Worm (Caenorhabditis elegans) whole organism, young adult: ENCODE measurements around the gene nstp-7.

Experiments
- C17E4.6 ChIP-seq: fragments of 200-800 bp; sonication (Bioruptor generic); IDR thresholded peaks from 2 replicates; pipeline ENCODE4 v1.3.6; 2022; ENCODE audit warnings: missing genetic modification reagents, missing genetic modification characterization, missing compliant biosample characterization
- F22D6.2 ChIP-seq: sonication (generic microtip); optimal IDR thresholded peaks from 2 replicates; lab custom pipeline; 2016; ENCODE audit warnings: mild to moderate bottlenecking, missing genetic modification characterization, missing compliant biosample characterization
- F23B12.7 ChIP-seq: sonication (generic microtip); optimal IDR thresholded peaks from 2 replicates; lab custom pipeline; 2017; ENCODE audit warnings: missing genetic modification characterization, mild to moderate bottlenecking, missing compliant biosample characterization, antibody characterized with exemption, moderate library complexity; ENCODE audit not compliant: insufficient read depth
- F39B2.1 ChIP-seq: fragments of 200-800 bp; sonication (Bioruptor generic); IDR thresholded peaks from 2 replicates; pipeline ENCODE4 v1.3.6; 2022; ENCODE audit warnings: missing genetic modification reagents, missing genetic modification characterization, missing compliant biosample characterization
- F52B5.7 ChIP-seq: sonication (generic microtip); optimal IDR thresholded peaks from 2 replicates; lab custom pipeline; 2016; ENCODE audit warnings: mild to moderate bottlenecking, missing genetic modification characterization, missing compliant biosample characterization
- T26A5.8 ChIP-seq: sonication (generic microtip); optimal IDR thresholded peaks from 2 replicates; lab custom pipeline; 2016; ENCODE audit warnings: missing genetic modification characterization, missing compliant biosample characterization
- Y56A3A.18 ChIP-seq: fragments of 200-800 bp; sonication (Bioruptor generic); IDR thresholded peaks from 2 replicates; pipeline ENCODE4 v1.3.6; 2022; ENCODE audit warnings: missing genetic modification reagents, missing genetic modification characterization, missing compliant biosample characterization
- ZK185.1 ChIP-seq: sonication (generic microtip); optimal IDR thresholded peaks from 2 replicates; lab custom pipeline; 2016; ENCODE audit warnings: mild to moderate bottlenecking, missing genetic modification characterization, missing compliant biosample characterization; ENCODE audit not compliant: poor library complexity, severe bottlenecking
- akir-1 ChIP-seq: fragments of 200-800 bp; sonication (Bioruptor generic); optimal IDR thresholded peaks from 2 replicates; lab custom pipeline; 2018; ENCODE audit warnings: mild to moderate bottlenecking, missing genetic modification characterization, moderate library complexity, missing compliant biosample characterization
- aptf-3 ChIP-seq: fragments of 200-800 bp; sonication (Bioruptor generic); IDR thresholded peaks from 2 replicates; pipeline ENCODE4 v1.3.6; 2022; ENCODE audit warnings: missing genetic modification characterization, missing compliant biosample characterization
- atf-7 ChIP-seq: sonication (generic microtip); optimal IDR thresholded peaks from 2 replicates; lab custom pipeline; 2017; ENCODE audit warnings: mild to moderate bottlenecking, missing genetic modification characterization, missing compliant biosample characterization
- attf-5 ChIP-seq: fragments of 200-800 bp; sonication (Bioruptor generic); optimal IDR thresholded peaks from 2 replicates; lab custom pipeline; 2018; ENCODE audit warnings: mild to moderate bottlenecking, missing genetic modification characterization, missing compliant biosample characterization
- attf-6 ChIP-seq: fragments of 200-800 bp; sonication (Bioruptor generic); IDR thresholded peaks from 2 replicates; pipeline ENCODE4 v1.3.6; 2022; ENCODE audit warnings: missing genetic modification reagents, missing genetic modification characterization, missing compliant biosample characterization
- cebp-1 ChIP-seq, 2 experiments: fragments of 200-800 bp in 1 of 2; sonication (Bioruptor generic) in 1 of 2; sonication (generic microtip) in 1 of 2; IDR thresholded peaks in 1 of 2; optimal IDR thresholded peaks in 1 of 2; 2 replicates each; pipeline versions ENCODE4 v1.3.6 to Lab custom; 2017 to 2022; ENCODE audit warnings: missing compliant biosample characterization in 2 of 2, missing genetic modification characterization in 2 of 2, mild to moderate bottlenecking in 1 of 2, missing genetic modification reagents in 1 of 2, moderate library complexity in 1 of 2
- ceh-100 ChIP-seq: fragments of 200-800 bp; sonication (Bioruptor generic); IDR thresholded peaks from 2 replicates; pipeline ENCODE4 v1.3.6; 2022; ENCODE audit warnings: missing genetic modification reagents, missing genetic modification characterization, missing compliant biosample characterization
- ceh-27 ChIP-seq: fragments of 200-800 bp; sonication (Bioruptor generic); optimal IDR thresholded peaks from 2 replicates; lab custom pipeline; 2018; ENCODE audit warnings: mild to moderate bottlenecking, missing genetic modification characterization, moderate library complexity, missing compliant biosample characterization
- ceh-40 ChIP-seq: fragments of 200-800 bp; sonication (Bioruptor generic); IDR thresholded peaks from 2 replicates; pipeline ENCODE4 v1.3.6; 2022; ENCODE audit warnings: missing genetic modification characterization, missing compliant biosample characterization
- ceh-91 ChIP-seq: fragments of 200-800 bp; sonication (Bioruptor generic); IDR thresholded peaks from 2 replicates; pipeline ENCODE4 v1.3.6; 2022; ENCODE audit warnings: missing genetic modification reagents, missing genetic modification characterization, missing compliant biosample characterization
- die-1 ChIP-seq: sonication (generic microtip); optimal IDR thresholded peaks from 2 replicates; lab custom pipeline; 2016; ENCODE audit warnings: missing genotype, mild to moderate bottlenecking, missing genetic modification characterization, missing compliant biosample characterization
- dox-1 ChIP-seq: fragments of 200-800 bp; sonication (Bioruptor generic); IDR thresholded peaks from 2 replicates; pipeline ENCODE4 v1.3.6; 2022; ENCODE audit warnings: missing genetic modification reagents, missing genetic modification characterization, missing compliant biosample characterization
- dpff-1 ChIP-seq: sonication (generic microtip); optimal IDR thresholded peaks from 2 replicates; lab custom pipeline; 2017; ENCODE audit warnings: mild to moderate bottlenecking, missing genetic modification characterization, missing compliant biosample characterization
- him-1 ChIP-seq: sonication (generic microtip); optimal IDR thresholded peaks from 2 replicates; lab custom pipeline; 2016; ENCODE audit warnings: missing genotype, missing genetic modification reagents, missing genetic modification characterization, missing compliant biosample characterization
- hlh-26 ChIP-seq: fragments of 200-800 bp; sonication (Bioruptor generic); conservative IDR thresholded peaks from 2 replicates; pipeline ENCODE4 v1.3.6; 2022; ENCODE audit warnings: missing genetic modification reagents, missing genetic modification characterization, missing compliant biosample characterization
- hmg-1.2 ChIP-seq: fragments of 200-800 bp; sonication (Bioruptor generic); IDR thresholded peaks from 2 replicates; pipeline ENCODE4 v1.3.6; 2022; ENCODE audit warnings: missing genetic modification reagents, missing genetic modification characterization, missing compliant biosample characterization
- hsf-1 ChIP-seq: fragments of 200-800 bp; sonication (Bioruptor generic); IDR thresholded peaks from 2 replicates; pipeline ENCODE4 v1.3.6; 2022; ENCODE audit warnings: missing genetic modification reagents, missing genetic modification characterization, missing compliant biosample characterization
- lag-1 ChIP-seq: fragments of 200-800 bp; sonication (Bioruptor generic); IDR thresholded peaks from 2 replicates; pipeline ENCODE4 v1.3.6; 2022; ENCODE audit warnings: missing genetic modification reagents, missing genetic modification characterization, missing compliant biosample characterization
- let-607 ChIP-seq, 2 experiments: fragments of 200-800 bp in 1 of 2; sonication (Bioruptor generic) in 1 of 2; sonication (generic microtip) in 1 of 2; optimal IDR thresholded peaks; 2 replicates each; lab custom pipeline; 2016 to 2018; ENCODE audit warnings: mild to moderate bottlenecking in 2 of 2, missing compliant biosample characterization in 2 of 2, missing genetic modification characterization in 2 of 2, moderate library complexity in 2 of 2, missing genotype in 1 of 2
- lin-26 ChIP-seq: fragments of 200-800 bp; sonication (Bioruptor generic); IDR thresholded peaks from 2 replicates; pipeline ENCODE4 v1.3.6; 2022; ENCODE audit warnings: missing genetic modification reagents, missing genetic modification characterization, missing compliant biosample characterization
- lin-35 ChIP-seq, 3 experiments: fragments of 150-350 bp in 2 of 3; sonication (generic microtip) in 1 of 3; optimal IDR thresholded peaks; 2 replicates each; lab custom pipeline; 2014 to 2018; ENCODE audit warnings: missing biosample characterization in 3 of 3, missing genetic modification characterization in 3 of 3, missing genetic modification reagents in 3 of 3
- lin-40 ChIP-seq: sonication (generic microtip); optimal IDR thresholded peaks from 2 replicates; lab custom pipeline; 2016; ENCODE audit warnings: missing genetic modification characterization, mild to moderate bottlenecking, missing compliant biosample characterization, missing genotype, missing genetic modification reagents
- lsl-1 ChIP-seq: fragments of 200-800 bp; sonication (Bioruptor generic); optimal IDR thresholded peaks from 2 replicates; lab custom pipeline; 2018; ENCODE audit warnings: mild to moderate bottlenecking, missing genetic modification characterization, moderate library complexity, missing compliant biosample characterization
- lsy-27 ChIP-seq: sonication (generic microtip); optimal IDR thresholded peaks from 2 replicates; lab custom pipeline; 2017; ENCODE audit warnings: missing genetic modification characterization, mild to moderate bottlenecking, missing compliant biosample characterization, antibody characterized with exemption, missing genotype, borderline replicate concordance; ENCODE audit not compliant: insufficient read depth
- madf-10 ChIP-seq: sonication (generic microtip); optimal IDR thresholded peaks from 2 replicates; lab custom pipeline; 2016; ENCODE audit warnings: mild to moderate bottlenecking, missing genetic modification characterization, missing compliant biosample characterization
- madf-6 ChIP-seq: fragments of 200-800 bp; sonication (Bioruptor generic); IDR thresholded peaks from 2 replicates; pipeline ENCODE4 v1.3.6; 2022; ENCODE audit warnings: missing genetic modification reagents, missing genetic modification characterization, missing compliant biosample characterization
- madf-8 ChIP-seq: fragments of 200-800 bp; sonication (Bioruptor generic); conservative IDR thresholded peaks from 2 replicates; pipeline ENCODE4 v1.3.6; 2022; ENCODE audit warnings: missing genetic modification reagents, missing genetic modification characterization, missing compliant biosample characterization
- nfya-2 ChIP-seq: fragments of 200-800 bp; sonication (Bioruptor generic); IDR thresholded peaks from 2 replicates; pipeline ENCODE4 v1.3.6; 2022; ENCODE audit warnings: missing genetic modification reagents, missing genetic modification characterization, missing compliant biosample characterization
- nhr-27 ChIP-seq: fragments of 200-800 bp; sonication (Bioruptor generic); optimal IDR thresholded peaks from 2 replicates; lab custom pipeline; 2018; ENCODE audit warnings: mild to moderate bottlenecking, missing genetic modification characterization, moderate library complexity, missing compliant biosample characterization
- nhr-80 ChIP-seq: sonication (generic microtip); optimal IDR thresholded peaks from 2 replicates; lab custom pipeline; 2016; ENCODE audit warnings: missing genetic modification characterization, missing compliant biosample characterization
- pha-4 ChIP-seq: fragments of 150-350 bp; sonication (generic microtip); optimal IDR thresholded peaks from 2 replicates; lab custom pipeline; 2014; ENCODE audit warnings: missing biosample characterization, missing genetic modification reagents, missing genetic modification characterization
- rec-8 ChIP-seq, 2 experiments: sonication (generic microtip); optimal IDR thresholded peaks; 2 replicates each; lab custom pipeline; 2016; ENCODE audit warnings: mild to moderate bottlenecking in 2 of 2, missing genetic modification characterization in 2 of 2, missing genetic modification reagents in 2 of 2, missing genotype in 2 of 2, missing biosample characterization in 1 of 2, missing compliant biosample characterization in 1 of 2, moderate library complexity in 1 of 2
- snpc-4 ChIP-seq, 5 experiments: fragments of 150-350 bp in 1 of 5; sonication (generic microtip) in 4 of 5; optimal IDR thresholded peaks; 2 replicates each; lab custom pipeline; 2014 to 2018; ENCODE audit warnings: missing genetic modification characterization in 5 of 5, missing biosample characterization in 3 of 5, antibody characterized with exemption in 2 of 5, mild to moderate bottlenecking in 2 of 5, missing compliant biosample characterization in 2 of 5, missing genotype in 2 of 5, moderate library complexity in 2 of 5, missing genetic modification reagents in 1 of 5
- sptf-2 ChIP-seq: fragments of 200-800 bp; sonication (Bioruptor generic); optimal IDR thresholded peaks from 2 replicates; lab custom pipeline; 2018; ENCODE audit warnings: mild to moderate bottlenecking, missing genetic modification characterization, missing compliant biosample characterization
- tbp1 ChIP-seq: fragments of 200-800 bp; sonication (Bioruptor generic); optimal IDR thresholded peaks from 2 replicates; lab custom pipeline; 2018; ENCODE audit warnings: mild to moderate bottlenecking, missing genetic modification characterization, missing compliant biosample characterization
- tlf-1 ChIP-seq: fragments of 200-800 bp; sonication (Bioruptor generic); optimal IDR thresholded peaks from 2 replicates; lab custom pipeline; 2018; ENCODE audit warnings: mild to moderate bottlenecking, missing genetic modification characterization, missing compliant biosample characterization

The nstp-7 gene

DNA sequence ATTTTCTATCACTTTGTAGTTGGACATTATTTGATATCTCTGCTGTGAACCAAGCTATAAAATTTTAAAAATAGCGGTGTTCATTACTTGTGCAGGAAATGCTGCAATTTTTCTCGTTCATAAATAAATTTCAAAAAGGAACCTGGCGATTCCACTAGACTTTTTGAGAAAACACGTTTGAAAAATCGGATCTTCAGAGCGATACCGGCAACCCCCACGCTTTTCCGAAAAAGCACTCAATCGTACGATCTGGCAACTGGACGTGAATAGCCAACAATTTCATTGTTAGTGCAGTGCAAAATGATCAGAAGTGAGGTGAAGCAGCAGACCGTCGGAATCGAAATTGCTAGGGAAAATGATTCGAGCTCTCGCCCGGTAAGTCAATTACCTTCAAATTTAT lies at the start of gene nstp-7:
nstp-7 (plus strand) TSS at position 301 of the 400 bp plus-strand sequence.
- TF ChIP-seq lsl-1 (GFP tag; lab: Kevin White, UChicago) (no peak), tlf-1 (GFP tag; lab: Kevin White, UChicago) (no peak), attf-6 (GFP tag; lab: Robert Waterston, UW) (no peak), snpc-4 (GFP tag; optimal IDR thresholded peaks at IDR 0.05; lab: Kevin White, UChicago) (no peak), snpc-4 (tag; optimal IDR thresholded peaks at IDR 0.05; lab: Kevin White, UChicago) (no peak)
- TF ChIP-seq, all 124 proteins: peak for 0

DNA sequence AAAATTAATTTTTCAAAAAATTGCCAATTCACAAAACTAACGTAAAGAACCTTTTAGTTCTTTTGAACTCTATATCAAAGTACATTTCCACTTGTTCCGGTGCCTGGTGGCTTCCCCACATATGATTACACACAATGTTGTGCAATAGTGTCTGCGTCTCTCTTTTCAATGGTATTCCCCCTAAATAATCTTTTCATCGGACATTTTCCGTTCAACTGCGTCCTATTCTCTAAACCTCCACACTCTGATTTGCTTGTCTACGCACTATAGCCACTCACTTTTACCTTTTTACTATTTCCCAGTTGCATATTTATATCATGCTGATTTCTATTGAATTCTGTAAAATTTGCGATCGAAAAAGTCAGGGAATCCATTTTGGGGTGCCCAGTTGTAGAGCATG lies 49.7 kb upstream of the nstp-7 start, which contains the start of gene nhr-58:
nhr-58 (plus strand) TSS at position 214 of the 400 bp plus-strand sequence.
- TF ChIP-seq attf-5 (GFP tag; lab: Kevin White, UChicago) (peak; percentile 59), C17E4.6 (GFP tag; lab: Robert Waterston, UW) (no peak), nhr-27 (no peak), hsf-1 (GFP tag; lab: Robert Waterston, UW) (no peak), lin-40 (tag; lab: Kevin White, UChicago) (no peak), madf-10 (tag; lab: Kevin White, UChicago) (no peak), attf-6 (GFP tag; lab: Robert Waterston, UW) (no peak), him-1 (tag; lab: Kevin White, UChicago) (no peak), madf-6 (GFP tag; lab: Robert Waterston, UW) (no peak), rec-8 (tag; optimal IDR thresholded peaks at IDR 0.05; lab: Kevin White, UChicago) (no peak), nhr-80 (tag; lab: Kevin White, UChicago) (peak; percentile 79), lsy-27 (tag; lab: Kevin White, UChicago) (no peak), die-1 (tag; lab: Kevin White, UChicago) (no peak), snpc-4 (GFP tag; optimal IDR thresholded peaks at IDR 0.05; lab: Kevin White, UChicago) (no peak), snpc-4 (tag; optimal IDR thresholded peaks at IDR 0.05; lab: Kevin White, UChicago) (peak in 1 of 4 experiments; percentile 6), ceh-27 (GFP tag; lab: Kevin White, UChicago) (no peak), cebp-1 (GFP tag; IDR thresholded peaks at IDR 0.05; lab: Robert Waterston, UW) (no peak), cebp-1 (tag; optimal IDR thresholded peaks at IDR 0.05; lab: Kevin White, UChicago) (no peak), F52B5.7 (no peak), akir-1 (GFP tag; lab: Kevin White, UChicago) (no peak), F23B12.7 (tag; lab: Kevin White, UChicago) (no peak), dox-1 (GFP tag; lab: Robert Waterston, UW) (0 out of 2 replicates have a peak, but pooled peaks have one; percentile 16), pha-4 (tag; lab: Kevin White, UChicago) (peak; percentile 87), T26A5.8 (tag; lab: Kevin White, UChicago) (no peak), dpff-1 (tag; lab: Kevin White, UChicago) (no peak), F22D6.2 (no peak), lin-26 (GFP tag; lab: Robert Waterston, UW) (no peak), ceh-40 (GFP tag; lab: Robert Waterston, UW) (0 out of 2 replicates have a peak, but pooled peaks have one; percentile 14), ZK185.1 (tag; lab: Kevin White, UChicago) (peak; percentile 15), F39B2.1 (GFP tag; lab: Robert Waterston, UW) (no peak), lag-1 (no peak), tbp1 (GFP tag; lab: Kevin White, UChicago) (peak; percentile 1), hlh-26 (GFP tag; lab: Robert Waterston, UW) (no peak), ceh-100 (GFP tag; lab: Robert Waterston, UW) (no peak), lin-35 (GFP tag; optimal IDR thresholded peaks at IDR 0.05; lab: Kevin White, UChicago) (no peak), aptf-3 (no peak), atf-7 (peak; percentile 36), hmg-1.2 (GFP tag; lab: Robert Waterston, UW) (peak; percentile 37; the same call in 1 of the 2 replicates), Y56A3A.18 (no peak), madf-8 (no peak), sptf-2 (GFP tag; lab: Kevin White, UChicago) (no peak), nfya-2 (no peak), ceh-91 (GFP tag; lab: Robert Waterston, UW) (no peak), let-607 (tag; optimal IDR thresholded peaks at IDR 0.05; lab: Kevin White, UChicago) (no peak)
